Fruit fly (Drosophila melanogaster): ENCODE data around the gene pyd3.

- TF ChIP-seq CG8478 (optimal IDR thresholded peaks at IDR 0.05): no peak
- TF ChIP-seq pan (optimal IDR thresholded peaks at IDR 0.05): no peak
These were observed 48.6 kb upstream of the pyd3 start, which contains the start of gene CG18744 for dm6 chr3R:7798525-7798924.
